Worm (Caenorhabditis elegans): ENCODE data around the gene B0252.1.

ce11 chrII:6927603-6928002 lies 8.1 kb downstream of the B0252.1 start, which contains the start of gene F22D3.4:
- TF ChIP-seq ceh-22 (tag; optimal IDR thresholded peaks at IDR 0.05) (no peak), pag-3 (tag; optimal IDR thresholded peaks at IDR 0.05; ENCODE audit: borderline replicate concordance) (no peak), nhr-11 (tag; optimal IDR thresholded peaks at IDR 0.05) (no peak)
